Fruit fly (Drosophila melanogaster): ENCODE data around the gene CG13000.

dm6 chrX:16920682-16921286 lies 27.5 kb downstream of the CG13000 start:
- TF ChIP-seq CG4318 (GFP tag; optimal IDR thresholded peaks at IDR 0.05), result no peak
- no peak for TF ChIP-seq CG6808 (GFP tag; optimal IDR thresholded peaks at IDR 0.05)
- no peak for TF ChIP-seq CG11902 (GFP tag; optimal IDR thresholded peaks at IDR 0.05)
- TF ChIP-seq lz (GFP tag; optimal IDR thresholded peaks at IDR 0.05), result no peak
- no peak for TF ChIP-seq CG3032 (tag; optimal IDR thresholded peaks at IDR 0.05)
- TF ChIP-seq fd59A (GFP tag; optimal IDR thresholded peaks at IDR 0.05), result no peak
- no peak for TF ChIP-seq topi (GFP tag; optimal IDR thresholded peaks at IDR 0.05)
- no peak for TF ChIP-seq CG8319 (GFP tag; optimal IDR thresholded peaks at IDR 0.05)
- TF ChIP-seq CG6276 (GFP tag; optimal IDR thresholded peaks at IDR 0.05), result no peak
- no peak for TF ChIP-seq Hr38 (GFP tag; optimal IDR thresholded peaks at IDR 0.05)

Data from whole organism, prepupa.